Worm (Caenorhabditis elegans) whole organism, L3 larva: ENCODE measurements around the gene trm-1.

Experiments used
- R02D3.7 ChIP-seq: fragments of 150-350 bp; optimal IDR thresholded peaks from 2 replicates; lab custom pipeline; 2014; ENCODE audit warnings: missing biosample characterization, missing genetic modification characterization
- ZK546.5 ChIP-seq: sonication (generic microtip); optimal IDR thresholded peaks from 2 replicates; lab custom pipeline; 2017; ENCODE audit warnings: missing biosample characterization, missing genetic modification characterization
- aly-2 ChIP-seq: fragments of 150-350 bp; optimal IDR thresholded peaks from 2 replicates; lab custom pipeline; 2014; ENCODE audit warnings: missing biosample characterization, missing genetic modification characterization
- ama-1 ChIP-seq: fragments of 150-350 bp; optimal IDR thresholded peaks from 2 replicates; lab custom pipeline; 2018
- ceh-28 ChIP-seq: fragments of 150-350 bp; optimal IDR thresholded peaks from 2 replicates; lab custom pipeline; 2014; ENCODE audit warnings: missing biosample characterization, missing genetic modification reagents, missing genetic modification characterization
- ceh-82 ChIP-seq: fragments of 150-350 bp; optimal IDR thresholded peaks from 2 replicates; lab custom pipeline; 2014; ENCODE audit warnings: missing biosample characterization, missing genetic modification characterization
- ceh-9 ChIP-seq: sonication (generic microtip); optimal IDR thresholded peaks from 2 replicates; lab custom pipeline; 2018; ENCODE audit warnings: missing biosample characterization, missing genetic modification characterization
- egl-27 ChIP-seq: sonication (generic microtip); optimal IDR thresholded peaks from 4 replicates; lab custom pipeline; 2017; ENCODE audit warnings: missing biosample characterization, missing genetic modification reagents, missing genetic modification characterization
- egl-5 ChIP-seq: fragments of 150-350 bp; optimal IDR thresholded peaks from 2 replicates; lab custom pipeline; 2017; ENCODE audit warnings: missing biosample characterization, missing genetic modification reagents, missing genetic modification characterization, inconsistent platforms
- elt-1 ChIP-seq: fragments of 150-350 bp; optimal IDR thresholded peaks from 2 replicates; lab custom pipeline; 2014; ENCODE audit warnings: missing biosample characterization, missing genetic modification characterization
- elt-2 ChIP-seq: sonication (generic microtip); optimal IDR thresholded peaks from 2 replicates; lab custom pipeline; 2016; ENCODE audit warnings: missing genetic modification reagents, mild to moderate bottlenecking, missing genetic modification characterization, missing compliant biosample characterization
- elt-3 ChIP-seq, 3 experiments: fragments of 150-350 bp in 1 of 3; sonication (generic microtip) in 2 of 3; optimal IDR thresholded peaks; 2 replicates in 2 of 3; 4 replicates in 1 of 3; lab custom pipeline; 2014 to 2017; ENCODE audit warnings: missing biosample characterization in 3 of 3, missing genetic modification characterization in 3 of 3
- eor-1 ChIP-seq, 2 experiments: fragments of 150-350 bp; optimal IDR thresholded peaks; 2 replicates each; lab custom pipeline; 2014 to 2018; ENCODE audit warnings: missing biosample characterization in 2 of 2, missing genetic modification characterization in 2 of 2
- fkh-10 ChIP-seq: sonication (generic microtip); optimal IDR thresholded peaks from 2 replicates; lab custom pipeline; 2017; ENCODE audit warnings: missing biosample characterization, missing genetic modification reagents, missing genetic modification characterization
- fos-1 ChIP-seq: fragments of 150-350 bp; optimal IDR thresholded peaks from 2 replicates; lab custom pipeline; 2014; ENCODE audit warnings: missing biosample characterization, missing genetic modification characterization
- hmg-11 ChIP-seq: sonication (generic microtip); optimal IDR thresholded peaks from 2 replicates; lab custom pipeline; 2016; ENCODE audit warnings: missing genetic modification characterization, missing compliant biosample characterization
- lin-15B ChIP-seq: fragments of 150-350 bp; optimal IDR thresholded peaks from 2 replicates; lab custom pipeline; 2014; ENCODE audit warnings: missing biosample characterization, missing genetic modification characterization
- lin-39 ChIP-seq: fragments of 150-350 bp; optimal IDR thresholded peaks from 2 replicates; lab custom pipeline; 2018; ENCODE audit warnings: missing biosample characterization, missing genetic modification reagents, missing genetic modification characterization
- lsy-12 ChIP-seq: sonication (generic microtip); optimal IDR thresholded peaks from 2 replicates; lab custom pipeline; 2016; ENCODE audit warnings: mild to moderate bottlenecking, missing genetic modification characterization, missing compliant biosample characterization
- nfya-1 ChIP-seq: sonication (generic microtip); optimal IDR thresholded peaks from 2 replicates; lab custom pipeline; 2017; ENCODE audit warnings: missing genetic modification characterization, mild to moderate bottlenecking, missing compliant biosample characterization, antibody characterized with exemption, moderate library complexity; ENCODE audit not compliant: insufficient read depth
- nhr-11 ChIP-seq: fragments of 150-350 bp; optimal IDR thresholded peaks from 2 replicates; lab custom pipeline; 2014; ENCODE audit warnings: missing biosample characterization, missing genetic modification characterization
- nhr-23 ChIP-seq: fragments of 150-350 bp; optimal IDR thresholded peaks from 2 replicates; lab custom pipeline; 2014; ENCODE audit warnings: missing biosample characterization, missing genetic modification reagents, missing genetic modification characterization
- nhr-237 ChIP-seq: fragments of 150-350 bp; optimal IDR thresholded peaks from 2 replicates; lab custom pipeline; 2014; ENCODE audit warnings: missing biosample characterization, missing genetic modification characterization
- nhr-25 ChIP-seq: sonication (generic microtip); optimal IDR thresholded peaks from 2 replicates; lab custom pipeline; 2017; ENCODE audit warnings: missing biosample characterization, missing genetic modification characterization
- nhr-28 ChIP-seq: fragments of 150-350 bp; optimal IDR thresholded peaks from 2 replicates; lab custom pipeline; 2014; ENCODE audit warnings: missing biosample characterization, missing genetic modification characterization
- nhr-43 ChIP-seq: sonication (generic microtip); optimal IDR thresholded peaks from 2 replicates; lab custom pipeline; 2016; ENCODE audit warnings: mild to moderate bottlenecking, missing genetic modification characterization, missing compliant biosample characterization; ENCODE audit not compliant: poor library complexity, severe bottlenecking
- nhr-67 ChIP-seq: fragments of 150-350 bp; optimal IDR thresholded peaks from 2 replicates; lab custom pipeline; 2014; ENCODE audit warnings: missing biosample characterization, missing genetic modification characterization
- nhr-76 ChIP-seq: fragments of 150-350 bp; sonication (generic microtip); optimal IDR thresholded peaks from 5 replicates; lab custom pipeline; 2014; ENCODE audit warnings: missing biosample characterization, missing genetic modification characterization
- nhr-77 ChIP-seq: fragments of 150-350 bp; optimal IDR thresholded peaks from 2 replicates; lab custom pipeline; 2014; ENCODE audit warnings: missing biosample characterization, missing genetic modification characterization
- pha-4 ChIP-seq: fragments of 150-350 bp; optimal IDR thresholded peaks from 2 replicates; lab custom pipeline; 2014; ENCODE audit warnings: missing biosample characterization, missing genetic modification reagents, missing genetic modification characterization
- pqm-1 ChIP-seq: fragments of 150-350 bp; optimal IDR thresholded peaks from 2 replicates; lab custom pipeline; 2017; ENCODE audit warnings: missing biosample characterization, missing genetic modification characterization, inconsistent platforms
- snpc-4 ChIP-seq: fragments of 150-350 bp; optimal IDR thresholded peaks from 2 replicates; lab custom pipeline; 2014; ENCODE audit warnings: missing biosample characterization, missing genetic modification characterization
- unc-39 ChIP-seq: sonication (generic microtip); optimal IDR thresholded peaks from 4 replicates; lab custom pipeline; 2017; ENCODE audit warnings: missing biosample characterization, missing genetic modification characterization
- zag-1 ChIP-seq: fragments of 150-350 bp; optimal IDR thresholded peaks from 2 replicates; lab custom pipeline; 2014; ENCODE audit warnings: missing biosample characterization, missing genetic modification characterization
- ztf-11 ChIP-seq: fragments of 150-350 bp; optimal IDR thresholded peaks from 2 replicates; lab custom pipeline; 2014; ENCODE audit warnings: missing biosample characterization, missing genetic modification characterization
- ztf-4 ChIP-seq: fragments of 150-350 bp; optimal IDR thresholded peaks from 2 replicates; lab custom pipeline; 2014; ENCODE audit warnings: missing biosample characterization, missing genetic modification characterization

trm-1 gene

DNA sequence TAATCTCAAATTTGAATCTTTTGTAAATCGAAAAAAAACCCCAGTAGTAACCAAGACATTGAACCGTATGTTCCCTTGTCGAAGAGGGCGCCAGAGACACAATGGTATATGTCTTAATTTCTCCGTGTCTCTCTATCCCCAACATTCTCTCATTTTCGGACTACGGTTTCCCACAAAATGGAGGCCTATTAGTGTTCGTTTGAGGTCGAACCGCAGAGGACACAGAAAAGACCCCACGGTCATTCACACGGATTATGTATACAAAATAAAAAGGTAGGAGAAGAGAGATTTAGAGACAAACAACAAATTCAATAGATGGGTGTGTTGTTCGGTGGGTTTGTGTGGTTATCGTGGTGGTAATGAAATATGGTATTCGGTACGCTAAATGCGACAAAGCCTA lies 34.4 kb downstream of the trm-1 start:
- TF ChIP-seq elt-3 (tag; optimal IDR thresholded peaks at IDR 0.05; lab: Kevin White, UChicago), result no peak
- peak; percentile 69 for TF ChIP-seq nhr-25
- no peak for TF ChIP-seq nhr-11 (tag; lab: Kevin White, UChicago)
- no peak for TF ChIP-seq egl-27 (tag; lab: Kevin White, UChicago)
- TF ChIP-seq, all 47 proteins: peak for 1

DNA sequence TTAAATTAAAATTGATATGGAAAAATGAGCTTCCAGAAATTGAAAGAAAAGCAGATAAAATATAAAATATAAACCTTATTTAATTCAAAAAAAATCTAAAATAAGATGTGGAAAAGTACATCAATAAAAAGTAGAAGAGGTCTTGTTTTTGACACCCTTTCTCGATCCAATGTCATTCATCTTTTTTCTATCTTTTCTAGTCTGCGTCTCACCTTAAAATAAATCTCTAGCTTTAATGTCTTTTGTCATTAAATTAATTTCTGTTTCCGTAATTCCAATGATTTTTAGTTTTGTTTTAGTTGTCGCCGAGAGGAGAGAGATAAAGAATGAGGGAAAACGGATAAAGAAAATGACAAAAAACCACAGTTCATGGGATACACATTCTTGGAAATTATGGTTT lies 36.3 kb downstream of the trm-1 start:
- no peak for TF ChIP-seq ztf-11 (tag; lab: Kevin White, UChicago)
- no peak for TF ChIP-seq nhr-76 (tag; lab: Kevin White, UChicago)
- no peak for TF ChIP-seq pha-4
- TF ChIP-seq ceh-9 (tag; lab: Kevin White, UChicago), result no peak
- no peak for TF ChIP-seq nhr-237 (tag; lab: Kevin White, UChicago)
- TF ChIP-seq egl-5 (tag; lab: Kevin White, UChicago), result no peak
- no peak for TF ChIP-seq nhr-28 (tag; lab: Kevin White, UChicago)
- no peak for TF ChIP-seq ama-1 (lab: Kevin White, UChicago)
- no peak for TF ChIP-seq elt-2
- TF ChIP-seq aly-2 (tag; lab: Kevin White, UChicago), result no peak
- no peak for TF ChIP-seq nfya-1 (tag; lab: Kevin White, UChicago)
- TF ChIP-seq nhr-67 (tag; lab: Kevin White, UChicago), result no peak
- TF ChIP-seq lin-39 (tag; lab: Kevin White, UChicago), result no peak
- no peak for TF ChIP-seq fos-1
- no peak for TF ChIP-seq pqm-1 (tag; lab: Kevin White, UChicago)
- no peak for TF ChIP-seq nhr-11 (tag; lab: Kevin White, UChicago)
- no peak for TF ChIP-seq R02D3.7 (tag; lab: Kevin White, UChicago)
- TF ChIP-seq ceh-82, result no peak
- no peak for TF ChIP-seq nhr-43 (tag; lab: Kevin White, UChicago)
- no peak for TF ChIP-seq egl-27 (tag; lab: Kevin White, UChicago)

DNA sequence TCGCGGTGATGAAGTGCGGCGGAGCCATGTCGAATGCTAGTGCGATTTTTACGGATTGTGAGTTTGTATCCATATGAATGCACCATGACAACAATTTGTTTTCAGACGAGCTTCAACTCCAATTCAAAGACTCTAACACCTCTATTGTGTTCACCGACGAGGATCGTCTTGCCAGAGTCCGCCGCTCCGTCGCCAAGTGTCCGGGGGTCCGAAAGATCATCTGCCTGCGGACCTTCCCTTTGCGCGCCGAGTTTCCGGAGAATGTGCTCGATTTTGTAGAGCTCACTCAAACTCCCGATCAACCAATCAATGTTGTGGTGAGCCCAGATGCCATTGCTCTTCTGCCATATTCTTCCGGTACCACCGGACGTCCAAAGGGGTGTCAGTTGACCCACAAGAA lies 38.3 kb downstream of the trm-1 start:
- TF ChIP-seq nhr-43 (tag; lab: Kevin White, UChicago) (no peak), nhr-23 (tag; lab: Kevin White, UChicago) (no peak), ceh-9 (tag; lab: Kevin White, UChicago) (no peak), eor-1 (tag; optimal IDR thresholded peaks at IDR 0.05; lab: Kevin White, UChicago) (no peak), R02D3.7 (tag; lab: Kevin White, UChicago) (no peak), fkh-10 (GFP tag; lab: Kevin White, UChicago) (no peak), egl-27 (tag; lab: Kevin White, UChicago) (no peak), fos-1 (no peak), snpc-4 (tag; lab: Kevin White, UChicago) (no peak), ztf-4 (tag; lab: Kevin White, UChicago) (no peak), ZK546.5 (tag; lab: Kevin White, UChicago) (no peak), ceh-82 (no peak), hmg-11 (no peak), elt-1 (tag; lab: Kevin White, UChicago) (no peak), lsy-12 (tag; lab: Kevin White, UChicago) (no peak), egl-5 (tag; lab: Kevin White, UChicago) (no peak), zag-1 (tag; lab: Kevin White, UChicago) (no peak), unc-39 (no peak), aly-2 (tag; lab: Kevin White, UChicago) (no peak), pqm-1 (tag; lab: Kevin White, UChicago) (no peak)

DNA sequence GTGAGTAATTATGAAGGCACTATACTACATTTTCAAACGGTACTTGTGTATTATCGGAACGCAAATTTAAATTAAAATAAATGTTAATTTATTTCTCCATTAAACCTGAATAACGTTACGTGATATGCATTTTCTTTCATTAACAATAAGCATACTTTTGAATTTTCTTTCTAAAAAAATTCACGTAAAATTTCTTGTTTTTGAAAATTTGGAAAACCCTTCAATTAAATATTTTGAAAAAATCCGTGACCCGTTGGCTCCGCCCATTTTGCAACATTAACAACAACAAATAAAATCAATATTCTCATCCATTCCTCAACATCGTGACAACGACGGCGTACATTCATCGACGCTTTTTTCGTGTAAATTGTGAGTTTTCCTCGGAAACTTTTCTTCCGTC lies 39.2 kb downstream of the trm-1 start, which contains the start of gene acs-10:
Gene acs-10 (plus strand): TSS at position 301 of the 400 bp plus-strand sequence.
- TF ChIP-seq unc-39 (no peak), ama-1 (lab: Kevin White, UChicago) (no peak), ztf-11 (tag; lab: Kevin White, UChicago) (no peak), ceh-82 (no peak), nhr-43 (tag; lab: Kevin White, UChicago) (no peak), eor-1 (tag; optimal IDR thresholded peaks at IDR 0.05; lab: Kevin White, UChicago) (no peak), ceh-28 (tag; lab: Kevin White, UChicago) (no peak), zag-1 (tag; lab: Kevin White, UChicago) (no peak), ZK546.5 (tag; lab: Kevin White, UChicago) (no peak), lin-39 (tag; lab: Kevin White, UChicago) (no peak), nhr-77 (tag; lab: Kevin White, UChicago) (no peak), ztf-4 (tag; lab: Kevin White, UChicago) (no peak), elt-1 (tag; lab: Kevin White, UChicago) (no peak), lin-15B (tag; lab: Kevin White, UChicago) (no peak)
